Worm (Caenorhabditis elegans) whole organism, young adult: Measurements from ENCODE around the gene W09D10.4.

Experiments
- B0035.1 ChIP-seq: sonication (generic microtip); optimal IDR thresholded peaks from 2 replicates; lab custom pipeline; 2016; ENCODE audit warnings: missing genetic modification characterization, mild to moderate bottlenecking, missing compliant biosample characterization, missing genotype, missing genetic modification reagents
- B0261.1 ChIP-seq: sonication (generic microtip); optimal IDR thresholded peaks from 2 replicates; lab custom pipeline; 2016; ENCODE audit warnings: mild to moderate bottlenecking, missing genetic modification characterization, moderate library complexity, missing compliant biosample characterization
- C06A6.2 ChIP-seq: fragments of 200-800 bp; sonication (Bioruptor generic); conservative IDR thresholded peaks from 2 replicates; pipeline ENCODE4 v1.3.6; 2022; ENCODE audit warnings: missing genetic modification characterization, missing compliant biosample characterization
- F23B12.7 ChIP-seq: sonication (generic microtip); optimal IDR thresholded peaks from 2 replicates; lab custom pipeline; 2017; ENCODE audit warnings: missing genetic modification characterization, mild to moderate bottlenecking, missing compliant biosample characterization, antibody characterized with exemption, moderate library complexity; ENCODE audit not compliant: insufficient read depth
- F39B2.1 ChIP-seq: fragments of 200-800 bp; sonication (Bioruptor generic); IDR thresholded peaks from 2 replicates; pipeline ENCODE4 v1.3.6; 2022; ENCODE audit warnings: missing genetic modification reagents, missing genetic modification characterization, missing compliant biosample characterization
- F55B11.4 ChIP-seq: sonication (generic microtip); optimal IDR thresholded peaks from 2 replicates; lab custom pipeline; 2016; ENCODE audit warnings: missing compliant biosample characterization, missing genetic modification characterization, borderline replicate concordance; ENCODE audit not compliant: insufficient read depth
- T26A5.8 ChIP-seq: sonication (generic microtip); optimal IDR thresholded peaks from 2 replicates; lab custom pipeline; 2016; ENCODE audit warnings: missing genetic modification characterization, missing compliant biosample characterization
- Y67H2A.10 ChIP-seq: fragments of 200-800 bp; sonication (Bioruptor generic); conservative IDR thresholded peaks from 2 replicates; pipeline ENCODE4 v1.3.6; 2022; ENCODE audit warnings: missing genetic modification reagents, missing genetic modification characterization, missing compliant biosample characterization
- Y79H2A.3 ChIP-seq: fragments of 200-800 bp; sonication (Bioruptor generic); conservative IDR thresholded peaks from 2 replicates; pipeline ENCODE4 v1.3.6; 2022; ENCODE audit warnings: missing genetic modification reagents, missing genetic modification characterization, missing compliant biosample characterization
- ama-1 ChIP-seq, 3 experiments: fragments of 150-350 bp in 1 of 3; sonication (generic microtip) in 2 of 3; optimal IDR thresholded peaks; 2 replicates each; lab custom pipeline; 2014 to 2018; ENCODE audit warnings: missing biosample characterization in 2 of 3, missing genetic modification characterization in 2 of 3, missing genetic modification reagents in 2 of 3
- aptf-2 ChIP-seq: fragments of 200-800 bp; sonication (Bioruptor generic); conservative IDR thresholded peaks from 2 replicates; pipeline ENCODE4 v1.3.6; 2022; ENCODE audit warnings: missing genetic modification reagents, missing genetic modification characterization, missing compliant biosample characterization
- atf-7 ChIP-seq: sonication (generic microtip); optimal IDR thresholded peaks from 2 replicates; lab custom pipeline; 2017; ENCODE audit warnings: mild to moderate bottlenecking, missing genetic modification characterization, missing compliant biosample characterization
- attf-5 ChIP-seq: fragments of 200-800 bp; sonication (Bioruptor generic); optimal IDR thresholded peaks from 2 replicates; lab custom pipeline; 2018; ENCODE audit warnings: mild to moderate bottlenecking, missing genetic modification characterization, missing compliant biosample characterization
- bed-1 ChIP-seq: fragments of 200-800 bp; sonication (Bioruptor generic); IDR thresholded peaks from 2 replicates; pipeline ENCODE4 v1.3.6; 2022; ENCODE audit warnings: missing genetic modification reagents, missing genetic modification characterization, missing compliant biosample characterization
- bed-2 ChIP-seq: fragments of 200-800 bp; sonication (Bioruptor generic); IDR thresholded peaks from 2 replicates; pipeline ENCODE4 v1.3.6; 2022; ENCODE audit warnings: missing genetic modification reagents, missing genetic modification characterization, missing compliant biosample characterization
- cebp-2 ChIP-seq: fragments of 200-800 bp; sonication (Bioruptor generic); IDR thresholded peaks from 2 replicates; pipeline ENCODE4 v1.3.6; 2022; ENCODE audit warnings: missing genetic modification characterization, missing compliant biosample characterization
- ceh-79 ChIP-seq: sonication (generic microtip); optimal IDR thresholded peaks from 2 replicates; lab custom pipeline; 2017; ENCODE audit warnings: mild to moderate bottlenecking, missing genetic modification characterization, missing compliant biosample characterization
- dox-1 ChIP-seq: fragments of 200-800 bp; sonication (Bioruptor generic); IDR thresholded peaks from 2 replicates; pipeline ENCODE4 v1.3.6; 2022; ENCODE audit warnings: missing genetic modification reagents, missing genetic modification characterization, missing compliant biosample characterization
- dpff-1 ChIP-seq: sonication (generic microtip); optimal IDR thresholded peaks from 2 replicates; lab custom pipeline; 2017; ENCODE audit warnings: mild to moderate bottlenecking, missing genetic modification characterization, missing compliant biosample characterization
- egl-18 ChIP-seq: fragments of 200-800 bp; sonication (Bioruptor generic); IDR thresholded peaks from 2 replicates; pipeline ENCODE4 v1.3.6; 2022; ENCODE audit warnings: missing genetic modification reagents, missing genetic modification characterization, missing compliant biosample characterization
- egrh-3 ChIP-seq: fragments of 200-800 bp; sonication (Bioruptor generic); IDR thresholded peaks from 2 replicates; pipeline ENCODE4 v1.3.6; 2022; ENCODE audit warnings: missing genetic modification reagents, missing genetic modification characterization, missing compliant biosample characterization
- ekl-4 ChIP-seq: fragments of 200-800 bp; sonication (Bioruptor generic); IDR thresholded peaks from 2 replicates; pipeline ENCODE4 v1.3.6; 2022; ENCODE audit warnings: missing genetic modification reagents, missing genetic modification characterization, missing compliant biosample characterization
- hmg-1.2 ChIP-seq: fragments of 200-800 bp; sonication (Bioruptor generic); IDR thresholded peaks from 2 replicates; pipeline ENCODE4 v1.3.6; 2022; ENCODE audit warnings: missing genetic modification reagents, missing genetic modification characterization, missing compliant biosample characterization
- let-526 ChIP-seq: fragments of 200-800 bp; sonication (Bioruptor generic); IDR thresholded peaks from 2 replicates; pipeline ENCODE4 v1.3.6; 2022; ENCODE audit warnings: missing genetic modification reagents, missing genetic modification characterization, missing compliant biosample characterization
- lin-54 ChIP-seq: fragments of 200-800 bp; sonication (Bioruptor generic); optimal IDR thresholded peaks from 2 replicates; lab custom pipeline; 2018; ENCODE audit warnings: mild to moderate bottlenecking, missing genetic modification characterization, missing compliant biosample characterization
- lsl-1 ChIP-seq: fragments of 200-800 bp; sonication (Bioruptor generic); optimal IDR thresholded peaks from 2 replicates; lab custom pipeline; 2018; ENCODE audit warnings: mild to moderate bottlenecking, missing genetic modification characterization, moderate library complexity, missing compliant biosample characterization
- madf-3 ChIP-seq: fragments of 200-800 bp; sonication (Bioruptor generic); IDR thresholded peaks from 2 replicates; pipeline ENCODE4 v1.3.6; 2022; ENCODE audit warnings: missing genetic modification reagents, missing genetic modification characterization, missing compliant biosample characterization
- madf-6 ChIP-seq: fragments of 200-800 bp; sonication (Bioruptor generic); IDR thresholded peaks from 2 replicates; pipeline ENCODE4 v1.3.6; 2022; ENCODE audit warnings: missing genetic modification reagents, missing genetic modification characterization, missing compliant biosample characterization
- nfya-1 ChIP-seq: sonication (generic microtip); optimal IDR thresholded peaks from 2 replicates; lab custom pipeline; 2017; ENCODE audit warnings: antibody characterized with exemption, missing compliant biosample characterization, missing genetic modification characterization, borderline replicate concordance; ENCODE audit not compliant: insufficient read depth
- nfyb-1 ChIP-seq: fragments of 200-800 bp; sonication (Bioruptor generic); IDR thresholded peaks from 2 replicates; pipeline ENCODE4 v1.3.6; 2022; ENCODE audit warnings: missing genetic modification reagents, missing genetic modification characterization, missing compliant biosample characterization
- nhr-90 ChIP-seq: sonication (generic microtip); optimal IDR thresholded peaks from 2 replicates; lab custom pipeline; 2016; ENCODE audit warnings: missing genotype, mild to moderate bottlenecking, missing genetic modification characterization, missing compliant biosample characterization
- pbrm-1 ChIP-seq: fragments of 200-800 bp; sonication (Bioruptor generic); IDR thresholded peaks from 2 replicates; pipeline ENCODE4 v1.3.6; 2022; ENCODE audit warnings: missing genetic modification reagents, missing genetic modification characterization, missing compliant biosample characterization
- sdz-38 ChIP-seq: sonication (generic microtip); optimal IDR thresholded peaks from 2 replicates; lab custom pipeline; 2016; ENCODE audit warnings: missing genotype, missing genetic modification characterization, missing compliant biosample characterization
- snpc-1.1 ChIP-seq: sonication (generic microtip); optimal IDR thresholded peaks from 2 replicates; lab custom pipeline; 2017; ENCODE audit warnings: missing genetic modification characterization, mild to moderate bottlenecking, missing compliant biosample characterization, antibody characterized with exemption, moderate library complexity, missing genotype, missing genetic modification reagents; ENCODE audit not compliant: insufficient read depth
- snpc-3.4 ChIP-seq: sonication (generic microtip); optimal IDR thresholded peaks from 2 replicates; lab custom pipeline; 2017; ENCODE audit warnings: missing genetic modification characterization, mild to moderate bottlenecking, missing compliant biosample characterization, antibody characterized with exemption, moderate library complexity, missing genotype, missing genetic modification reagents
- sptf-2 ChIP-seq: fragments of 200-800 bp; sonication (Bioruptor generic); optimal IDR thresholded peaks from 2 replicates; lab custom pipeline; 2018; ENCODE audit warnings: mild to moderate bottlenecking, missing genetic modification characterization, missing compliant biosample characterization
- unc-62 ChIP-seq: fragments of 150-350 bp; optimal IDR thresholded peaks from 2 replicates; lab custom pipeline; 2014; ENCODE audit warnings: missing biosample characterization, missing genetic modification reagents, missing genetic modification characterization
- zfh-2 ChIP-seq: fragments of 200-800 bp; sonication (Bioruptor generic); conservative IDR thresholded peaks from 2 replicates; pipeline ENCODE4 v1.3.6; 2022; ENCODE audit warnings: missing genetic modification reagents, missing genetic modification characterization, missing compliant biosample characterization
- ztf-18 ChIP-seq: sonication (generic microtip); optimal IDR thresholded peaks from 2 replicates; lab custom pipeline; 2016; ENCODE audit warnings: missing genotype, mild to moderate bottlenecking, missing genetic modification characterization, missing compliant biosample characterization
- ztf-22 ChIP-seq: fragments of 200-800 bp; sonication (Bioruptor generic); optimal IDR thresholded peaks from 2 replicates; lab custom pipeline; 2018; ENCODE audit warnings: mild to moderate bottlenecking, missing genetic modification characterization, moderate library complexity, missing compliant biosample characterization
- ztf-25 ChIP-seq: fragments of 200-800 bp; sonication (Bioruptor generic); IDR thresholded peaks from 2 replicates; pipeline ENCODE4 v1.3.6; 2022; ENCODE audit warnings: missing genetic modification reagents, missing genetic modification characterization, missing compliant biosample characterization
- ztf-3 ChIP-seq: fragments of 200-800 bp; sonication (Bioruptor generic); optimal IDR thresholded peaks from 2 replicates; lab custom pipeline; 2018; ENCODE audit warnings: mild to moderate bottlenecking, missing genetic modification characterization, missing compliant biosample characterization

W09D10.4 gene

ce11 chrIII:10709676-10710075, 6.3 kb downstream of the W09D10.4 start:
- TF ChIP-seq lsl-1 (peak; percentile 45), F23B12.7 (tag; lab: Kevin White, UChicago) (no peak)

DNA sequence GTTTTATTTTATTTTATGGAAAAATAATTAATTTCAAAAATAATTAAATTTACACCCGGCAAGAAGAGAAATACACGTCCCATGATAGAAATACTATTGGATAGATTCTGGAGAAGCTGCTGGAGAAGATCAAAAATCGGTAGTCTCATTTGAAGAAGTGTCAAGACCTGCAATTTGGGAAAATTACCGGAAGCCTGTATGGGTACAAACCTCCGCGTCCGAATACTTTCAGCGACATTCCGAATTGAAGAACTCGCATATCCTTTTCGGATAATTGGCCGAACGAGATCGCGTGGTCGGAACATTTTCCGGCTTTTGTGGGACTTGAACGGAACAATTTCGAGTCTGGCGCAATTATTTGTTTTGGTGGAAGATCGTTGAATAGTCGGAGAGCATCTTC, 7.5 kb downstream of the W09D10.4 start:
- TF ChIP-seq sptf-2 (GFP tag; lab: Kevin White, UChicago) (no peak), zfh-2 (GFP tag; lab: Robert Waterston, UW) (no peak), B0035.1 (tag; lab: Kevin White, UChicago) (no peak), aptf-2 (GFP tag; lab: Robert Waterston, UW) (no peak), bed-2 (GFP tag; lab: Robert Waterston, UW) (no peak), ama-1 (optimal IDR thresholded peaks at IDR 0.05; lab: Kevin White, UChicago) (no peak), ama-1 (GFP tag; optimal IDR thresholded peaks at IDR 0.05; lab: Kevin White, UChicago) (no peak), madf-6 (GFP tag; lab: Robert Waterston, UW) (peak; percentile 22; the same call in 1 of the 2 replicates), T26A5.8 (tag; lab: Kevin White, UChicago) (no peak), dpff-1 (tag; lab: Kevin White, UChicago) (no peak), B0261.1 (tag; lab: Kevin White, UChicago) (no peak), atf-7 (tag; lab: Kevin White, UChicago) (no peak), hmg-1.2 (no peak), ztf-18 (tag; lab: Kevin White, UChicago) (peak; percentile 37), F55B11.4 (tag; lab: Kevin White, UChicago) (no peak), ceh-79 (tag; lab: Kevin White, UChicago) (no peak), F39B2.1 (GFP tag; lab: Robert Waterston, UW) (no peak), egl-18 (GFP tag; lab: Robert Waterston, UW) (no peak), sdz-38 (tag; lab: Kevin White, UChicago) (no peak), bed-1 (GFP tag; lab: Robert Waterston, UW) (no peak), cebp-2 (no peak), let-526 (GFP tag; lab: Robert Waterston, UW) (no peak), Y79H2A.3 (GFP tag; lab: Robert Waterston, UW) (0 out of 2 replicates have a peak, but pooled peaks have one; percentile 52), ztf-3 (no peak), nhr-90 (tag; lab: Kevin White, UChicago) (no peak), nfyb-1 (GFP tag; lab: Robert Waterston, UW) (peak; percentile 53; the same call in 1 of the 2 replicates), dox-1 (no peak), ekl-4 (no peak), ztf-25 (GFP tag; lab: Robert Waterston, UW) (no peak), pbrm-1 (GFP tag; lab: Robert Waterston, UW) (no peak), egrh-3 (no peak), madf-3 (0 out of 2 replicates have a peak, but pooled peaks have one; percentile 31)
- TF ChIP-seq, all 124 proteins: peak for 5

DNA sequence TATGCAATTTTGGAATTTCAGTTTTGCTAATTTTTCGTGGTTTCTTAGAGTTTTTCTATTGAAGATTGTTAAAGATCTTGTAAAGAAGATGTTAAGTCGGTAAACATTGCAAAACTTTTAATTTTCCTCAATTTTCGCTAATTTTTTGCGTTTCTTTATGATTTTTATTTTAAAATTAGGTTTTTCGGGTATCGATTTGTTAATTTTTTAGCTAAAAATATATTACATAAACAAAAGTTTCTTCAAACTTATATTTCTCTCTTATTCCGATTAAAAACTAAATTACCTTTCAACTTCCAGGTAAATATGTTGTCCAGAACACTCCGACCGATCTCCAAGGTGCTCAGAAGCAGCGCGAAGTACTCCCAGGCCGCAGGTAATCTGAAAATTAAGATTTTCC, 8.5 kb downstream of the W09D10.4 start, which contains the start of gene mrpl-12:
Gene mrpl-12, plus strand, starts transcription at position 301 of the 400 bp plus-strand sequence.
- TF ChIP-seq nfya-1 (tag; lab: Kevin White, UChicago) (no peak), attf-5 (GFP tag; lab: Kevin White, UChicago) (no peak), Y67H2A.10 (GFP tag; lab: Robert Waterston, UW) (no peak), snpc-1.1 (tag; lab: Kevin White, UChicago) (no peak), sptf-2 (GFP tag; lab: Kevin White, UChicago) (no peak), T26A5.8 (tag; lab: Kevin White, UChicago) (no peak), unc-62 (GFP tag; lab: Kevin White, UChicago) (no peak), snpc-3.4 (no peak), egrh-3 (no peak), lin-54 (GFP tag; lab: Kevin White, UChicago) (no peak), nhr-90 (tag; lab: Kevin White, UChicago) (no peak), C06A6.2 (GFP tag; lab: Robert Waterston, UW) (no peak), ztf-22 (no peak)
- TF ChIP-seq, all 124 proteins: peak for 0
